Fruit fly (Drosophila melanogaster) whole organism, embryonic: ENCODE measurements around the gene ric8a.

Source experiments
- Adf1 ChIP-seq: fragments of 200-800 bp; sonication (Bioruptor generic); IDR thresholded peaks from 2 replicates; pipeline ENCODE4 v1.3.6; 2022; ENCODE audit warnings: missing biosample characterization, missing genetic modification characterization
- Aef1 ChIP-seq: fragments of 200-800 bp; sonication (Bioruptor generic); IDR thresholded peaks from 3 replicates; pipeline ENCODE4 v1.3.6; 2022; ENCODE audit warnings: missing biosample characterization, missing genetic modification characterization
- BEAF-32 ChIP-seq: fragments of 200-800 bp; sonication (Bioruptor generic); optimal IDR thresholded peaks from 3 replicates; lab custom pipeline; 2017; ENCODE audit warnings: missing biosample characterization, missing genetic modification characterization, mild to moderate bottlenecking, moderate library complexity, missing genetic modification reagents
- Bgb ChIP-seq: fragments of 200-800 bp; sonication (Bioruptor generic); IDR thresholded peaks from 2 replicates; pipeline ENCODE4 v1.3.6; 2022; ENCODE audit warnings: missing biosample characterization, missing genetic modification characterization; ENCODE audit not compliant: partially characterized antibody
- CG10959 ChIP-seq: fragments of 200-800 bp; sonication (Bioruptor generic); IDR thresholded peaks from 2 replicates; pipeline ENCODE4 v1.3.6; 2022; ENCODE audit warnings: missing biosample characterization, missing genetic modification characterization
- CG11695 ChIP-seq: fragments of 200-800 bp; sonication (Bioruptor generic); IDR thresholded peaks from 3 replicates; pipeline ENCODE4 v1.3.6; 2022; ENCODE audit warnings: missing biosample characterization, missing genetic modification characterization
- CG12659 ChIP-seq: fragments of 200-800 bp; sonication (Bioruptor generic); optimal IDR thresholded peaks from 3 replicates; lab custom pipeline; 2017; ENCODE audit warnings: mild to moderate bottlenecking, missing biosample characterization, missing genetic modification reagents, missing genetic modification characterization
- CG12744 ChIP-seq: fragments of 200-800 bp; sonication (Bioruptor generic); optimal IDR thresholded peaks from 2 replicates; lab custom pipeline; 2016; ENCODE audit warnings: missing biosample characterization, missing genetic modification characterization
- CG14710 ChIP-seq: fragments of 200-800 bp; sonication (Bioruptor generic); optimal IDR thresholded peaks from 3 replicates; lab custom pipeline; 2019; ENCODE audit warnings: missing biosample characterization, mild to moderate bottlenecking, missing genetic modification characterization, moderate library complexity
- CG15601 ChIP-seq: fragments of 200-800 bp; sonication (Bioruptor generic); optimal IDR thresholded peaks from 3 replicates; lab custom pipeline; 2019; ENCODE audit warnings: missing biosample characterization, mild to moderate bottlenecking, missing genetic modification characterization, moderate library complexity
- CG16815 ChIP-seq: fragments of 200-800 bp; sonication (Bioruptor generic); optimal IDR thresholded peaks from 3 replicates; lab custom pipeline; 2017; ENCODE audit warnings: missing biosample characterization, mild to moderate bottlenecking, missing genetic modification characterization
- CG2129 ChIP-seq: fragments of 200-800 bp; sonication (Bioruptor generic); IDR thresholded peaks from 2 replicates; pipeline ENCODE4 v1.3.6; 2022; ENCODE audit warnings: missing biosample characterization, missing genetic modification characterization; ENCODE audit not compliant: partially characterized antibody
- CG30020 ChIP-seq: fragments of 200-800 bp; optimal IDR thresholded peaks from 2 replicates; lab custom pipeline; 2019; ENCODE audit warnings: missing biosample characterization, mild to moderate bottlenecking, missing genetic modification characterization, moderate library complexity
- CG32532 ChIP-seq: fragments of 200-800 bp; sonication (Bioruptor generic); IDR thresholded peaks from 2 replicates; pipeline ENCODE4 v1.3.6; 2022; ENCODE audit warnings: missing biosample characterization, missing genetic modification characterization
- CG34224 ChIP-seq: fragments of 200-800 bp; sonication (Bioruptor generic); IDR thresholded peaks from 3 replicates; pipeline ENCODE4 v1.3.6; 2022; ENCODE audit warnings: missing biosample characterization, missing genetic modification characterization; ENCODE audit not compliant: partially characterized antibody
- CG43689 ChIP-seq: fragments of 200-800 bp; sonication (Bioruptor generic); IDR thresholded peaks from 2 replicates; pipeline ENCODE4 v1.3.6; 2022; ENCODE audit warnings: missing biosample characterization, missing genetic modification characterization
- CG7745 ChIP-seq: fragments of 200-800 bp; sonication (Bioruptor generic); optimal IDR thresholded peaks from 2 replicates; lab custom pipeline; 2018; ENCODE audit warnings: missing biosample characterization, mild to moderate bottlenecking, missing genetic modification characterization, moderate library complexity
- CG8924 ChIP-seq: fragments of 200-800 bp; optimal IDR thresholded peaks from 3 replicates; lab custom pipeline; 2019; ENCODE audit warnings: missing biosample characterization, mild to moderate bottlenecking, missing genetic modification characterization, moderate library complexity
- CG9215 ChIP-seq: fragments of 200-800 bp; sonication (Bioruptor generic); IDR thresholded peaks from 2 replicates; pipeline ENCODE4 v1.3.6; 2022; ENCODE audit warnings: missing biosample characterization, missing genetic modification characterization
- CG9932 ChIP-seq: fragments of 200-800 bp; sonication (Bioruptor generic); IDR thresholded peaks from 2 replicates; pipeline ENCODE4 v1.3.6; 2022; ENCODE audit warnings: missing biosample characterization, missing genetic modification characterization
- Chrac-16 ChIP-seq: fragments of 200-800 bp; sonication (Bioruptor generic); optimal IDR thresholded peaks from 3 replicates; lab custom pipeline; 2016; ENCODE audit warnings: missing biosample characterization, missing genetic modification characterization
- Dek ChIP-seq: fragments of 200-800 bp; sonication (Bioruptor generic); optimal IDR thresholded peaks from 3 replicates; lab custom pipeline; 2019; ENCODE audit warnings: missing biosample characterization, mild to moderate bottlenecking, missing genetic modification characterization, moderate library complexity
- Dll ChIP-seq: fragments of 200-800 bp; sonication (Bioruptor generic); IDR thresholded peaks from 4 replicates; pipeline ENCODE4 v1.3.6; 2022; ENCODE audit warnings: missing biosample characterization, missing genetic modification characterization; ENCODE audit not compliant: partially characterized antibody
- Doc3 ChIP-seq: fragments of 200-800 bp; sonication (Bioruptor generic); IDR thresholded peaks from 3 replicates; pipeline ENCODE4 v1.3.6; 2022; ENCODE audit warnings: missing biosample characterization, missing genetic modification characterization; ENCODE audit not compliant: partially characterized antibody
- E2f2 ChIP-seq: fragments of 200-800 bp; sonication (Bioruptor generic); IDR thresholded peaks from 2 replicates; pipeline ENCODE4 v1.3.6; 2022; ENCODE audit warnings: missing biosample characterization, missing genetic modification characterization
- Gug ChIP-seq: fragments of 200-800 bp; sonication (Bioruptor generic); IDR thresholded peaks from 4 replicates; pipeline ENCODE4 v1.3.6; 2022; ENCODE audit warnings: missing biosample characterization, missing genetic modification characterization
- Opbp ChIP-seq: fragments of 200-800 bp; sonication (Bioruptor generic); IDR thresholded peaks from 3 replicates; pipeline ENCODE4 v1.3.6; 2022; ENCODE audit warnings: missing biosample characterization, missing genetic modification characterization; ENCODE audit not compliant: partially characterized antibody
- Scr ChIP-seq: fragments of 200-800 bp; sonication (Bioruptor generic); IDR thresholded peaks from 2 replicates; pipeline ENCODE4 v1.3.6; 2022; ENCODE audit warnings: missing biosample characterization, missing genetic modification characterization; ENCODE audit not compliant: partially characterized antibody
- amos ChIP-seq: fragments of 200-800 bp; sonication (Bioruptor generic); IDR thresholded peaks from 2 replicates; pipeline ENCODE4 v1.3.6; 2022; ENCODE audit warnings: missing biosample characterization, missing genetic modification characterization; ENCODE audit not compliant: partially characterized antibody
- bbx ChIP-seq: fragments of 200-800 bp; sonication (Bioruptor generic); IDR thresholded peaks from 2 replicates; pipeline ENCODE4 v1.3.6; 2022; ENCODE audit warnings: missing biosample characterization, missing genetic modification characterization; ENCODE audit not compliant: partially characterized antibody
- chm ChIP-seq: fragments of 200-800 bp; sonication (Bioruptor generic); IDR thresholded peaks from 2 replicates; pipeline ENCODE4 v1.3.6; 2022; ENCODE audit warnings: missing biosample characterization, missing genetic modification characterization
- dm ChIP-seq: fragments of 200-800 bp; sonication (Bioruptor generic); optimal IDR thresholded peaks from 3 replicates; lab custom pipeline; 2016; ENCODE audit warnings: missing biosample characterization, missing genetic modification characterization
- gfzf ChIP-seq: fragments of 200-800 bp; sonication (Bioruptor generic); optimal IDR thresholded peaks from 2 replicates; lab custom pipeline; 2016; ENCODE audit warnings: missing biosample characterization, mild to moderate bottlenecking, missing genetic modification characterization, moderate library complexity
- grau ChIP-seq: fragments of 200-800 bp; optimal IDR thresholded peaks from 3 replicates; lab custom pipeline; 2019; ENCODE audit warnings: missing biosample characterization, mild to moderate bottlenecking, missing genetic modification characterization, moderate library complexity
- h ChIP-seq: fragments of >200 bp; optimal IDR thresholded peaks from 2 replicates; lab custom pipeline; 2017
- insv ChIP-seq, 2 experiments: fragments of 200-800 bp; sonication (Bioruptor generic); optimal IDR thresholded peaks; 3 replicates each; lab custom pipeline; 2016 to 2018; ENCODE audit warnings: missing biosample characterization in 2 of 2, missing genetic modification characterization in 2 of 2
- inv ChIP-seq: fragments of 200-800 bp; sonication (Bioruptor generic); IDR thresholded peaks from 2 replicates; pipeline ENCODE4 v1.3.6; 2022; ENCODE audit warnings: missing biosample characterization, missing genetic modification characterization; ENCODE audit not compliant: partially characterized antibody
- kay ChIP-seq: fragments of 200-800 bp; sonication (Bioruptor generic); optimal IDR thresholded peaks from 2 replicates; lab custom pipeline; 2016; ENCODE audit warnings: missing biosample characterization, missing genetic modification characterization
- lilli ChIP-seq: fragments of 200-800 bp; sonication (Bioruptor generic); optimal IDR thresholded peaks from 3 replicates; lab custom pipeline; 2016; ENCODE audit warnings: missing biosample characterization, missing genetic modification characterization
- p53 ChIP-seq: fragments of 200-800 bp; sonication (Bioruptor generic); optimal IDR thresholded peaks from 2 replicates; lab custom pipeline; 2016; ENCODE audit warnings: missing biosample characterization, missing genetic modification characterization
- phol ChIP-seq: fragments of 200-800 bp; sonication (Bioruptor generic); optimal IDR thresholded peaks from 3 replicates; lab custom pipeline; 2018; ENCODE audit warnings: missing biosample characterization, mild to moderate bottlenecking, missing genetic modification characterization, moderate library complexity
- row ChIP-seq: fragments of 200-800 bp; sonication (Bioruptor generic); IDR thresholded peaks from 3 replicates; pipeline ENCODE4 v1.3.6; 2022; ENCODE audit warnings: missing biosample characterization, missing genetic modification characterization
- sens ChIP-seq: fragments of 200-800 bp; sonication (Bioruptor generic); peaks from one replicate; lab custom pipeline; 2016; ENCODE audit warnings: missing biosample characterization, missing genetic modification characterization
- sqz ChIP-seq: fragments of 200-800 bp; sonication (Bioruptor generic); optimal IDR thresholded peaks from 3 replicates; lab custom pipeline; 2018; ENCODE audit warnings: missing biosample characterization, mild to moderate bottlenecking, missing genetic modification characterization
- tna ChIP-seq: fragments of 200-800 bp; sonication (Bioruptor generic); IDR thresholded peaks from 2 replicates; pipeline ENCODE4 v1.3.6; 2022; ENCODE audit warnings: missing biosample characterization, missing genetic modification characterization; ENCODE audit not compliant: partially characterized antibody
- vnd ChIP-seq: fragments of 200-800 bp; sonication (Bioruptor generic); IDR thresholded peaks from 3 replicates; pipeline ENCODE4 v1.3.6; 2022; ENCODE audit warnings: missing biosample characterization, missing genetic modification characterization; ENCODE audit not compliant: partially characterized antibody
- zen ChIP-seq: fragments of 200-800 bp; sonication (Bioruptor generic); optimal IDR thresholded peaks from 3 replicates; lab custom pipeline; 2018; ENCODE audit warnings: missing biosample characterization, mild to moderate bottlenecking, missing genetic modification characterization, moderate library complexity
- zen2 ChIP-seq: fragments of 200-800 bp; sonication (Bioruptor generic); IDR thresholded peaks from 3 replicates; pipeline ENCODE4 v1.3.6; 2022; ENCODE audit warnings: missing biosample characterization, missing genetic modification characterization; ENCODE audit not compliant: partially characterized antibody
- zf30C ChIP-seq: fragments of 200-800 bp; sonication (Bioruptor generic); optimal IDR thresholded peaks from 3 replicates; lab custom pipeline; 2018; ENCODE audit warnings: missing biosample characterization, mild to moderate bottlenecking, missing genetic modification characterization

The ric8a gene

DNA sequence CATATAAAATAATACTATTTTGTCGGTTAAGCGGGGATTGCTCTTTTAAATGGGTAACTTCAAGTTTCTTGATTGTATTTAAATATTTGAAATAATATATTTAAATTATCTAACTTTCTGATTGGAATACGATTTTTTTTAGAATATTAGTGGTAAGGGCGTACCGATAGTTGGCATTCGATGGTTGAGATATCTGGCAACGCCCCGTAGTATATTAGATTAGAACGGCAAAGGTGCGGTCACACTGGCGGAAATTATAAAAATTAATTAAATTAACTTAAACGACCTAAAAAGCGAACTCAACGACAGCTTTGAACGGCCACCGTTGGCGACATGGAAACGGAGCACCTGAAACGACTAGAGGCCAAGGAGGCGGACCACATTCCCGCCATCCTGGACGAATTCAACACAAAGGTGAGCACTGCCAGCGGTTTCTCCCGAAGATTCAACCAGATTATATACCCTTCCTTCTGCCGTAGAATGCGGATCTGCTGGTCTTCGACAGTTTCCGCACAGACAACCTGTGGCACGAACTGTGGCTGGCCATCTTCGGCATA, at the start of gene ric8a:
Gene ric8a, plus strand, starts transcription at position 205 of the 557 bp plus-strand sequence.
- TF ChIP-seq Dek (tag; lab: Kevin White, UChicago), result peak; percentile 26
- peak; percentile 77 for TF ChIP-seq bbx (GFP tag; lab: Robert Waterston, UW)
- TF ChIP-seq CG11695 (GFP tag; lab: Robert Waterston, UW), result no peak
- TF ChIP-seq dm (GFP tag; lab: Kevin White, UChicago), result no peak
- TF ChIP-seq CG43689 (GFP tag; lab: Robert Waterston, UW), result no peak
- TF ChIP-seq E2f2, result peak; percentile 36; the same call in 1 of the 2 replicates
- TF ChIP-seq sens (GFP tag; lab: Kevin White, UChicago), result peak; percentile 83
- no peak for TF ChIP-seq chm (GFP tag; lab: Robert Waterston, UW)
- TF ChIP-seq grau (tag; lab: Kevin White, UChicago), result peak; percentile 27
- TF ChIP-seq zf30C, result no peak
- peak; percentile 99 for TF ChIP-seq CG7745 (tag; lab: Kevin White, UChicago)
- peak; percentile 58 for TF ChIP-seq gfzf (GFP tag; lab: Kevin White, UChicago)
- TF ChIP-seq Opbp (GFP tag; lab: Robert Waterston, UW), result peak; percentile 86
- TF ChIP-seq Dll (GFP tag; lab: Robert Waterston, UW), result peak; percentile 76
- peak; percentile 54 for TF ChIP-seq tna (GFP tag; lab: Robert Waterston, UW)
- TF ChIP-seq CG14710 (tag; lab: Kevin White, UChicago), result peak; percentile 67
- TF ChIP-seq BEAF-32 (GFP tag; lab: Kevin White, UChicago), result peak; percentile 81
- peak; percentile 81 for TF ChIP-seq Scr
- peak in 1 of 2 experiments; percentile 93 for TF ChIP-seq insv (GFP tag; optimal IDR thresholded peaks at IDR 0.05; lab: Kevin White, UChicago)
- peak; percentile 85 for TF ChIP-seq amos (GFP tag; lab: Robert Waterston, UW)
- TF ChIP-seq CG9215, result no peak
- TF ChIP-seq vnd, result peak; percentile 75
- TF ChIP-seq inv (GFP tag; lab: Robert Waterston, UW), result peak; percentile 76
- peak; percentile 30 for TF ChIP-seq CG12659 (GFP tag; lab: Kevin White, UChicago)
- TF ChIP-seq zen (tag; lab: Kevin White, UChicago), result peak; percentile 68
- TF ChIP-seq phol, result peak; percentile 14
- no peak for TF ChIP-seq CG30020 (tag; lab: Kevin White, UChicago)
- peak; percentile 43; the same call in 1 of the 2 replicates for TF ChIP-seq CG32532
- peak; percentile 66 for TF ChIP-seq CG34224 (GFP tag; lab: Robert Waterston, UW)
- peak; percentile 21 for TF ChIP-seq CG15601 (tag; lab: Kevin White, UChicago)
- TF ChIP-seq CG12744 (GFP tag; lab: Kevin White, UChicago), result no peak
- TF ChIP-seq zen2, result peak; percentile 60; the same call in 1 of the 3 replicates
- peak; percentile 12; the same call in 1 of the 4 replicates for TF ChIP-seq Gug (GFP tag; lab: Robert Waterston, UW)
- TF ChIP-seq CG8924 (tag; lab: Kevin White, UChicago), result peak; percentile 35
- peak; percentile 85 for TF ChIP-seq row
- peak; percentile 59 for TF ChIP-seq CG9932
- TF ChIP-seq Chrac-16 (GFP tag; lab: Kevin White, UChicago), result no peak
- no peak for TF ChIP-seq Adf1 (GFP tag; lab: Robert Waterston, UW)
- TF ChIP-seq Aef1 (GFP tag; lab: Robert Waterston, UW), result 0 out of 3 replicates have a peak, but pooled peaks have one; percentile 17
- peak; percentile 61 for TF ChIP-seq sqz
- TF ChIP-seq CG2129 (GFP tag; lab: Robert Waterston, UW), result peak; percentile 30
- TF ChIP-seq Doc3, result peak; percentile 55
- peak; percentile 81 for TF ChIP-seq Bgb (GFP tag; lab: Robert Waterston, UW)
- no peak for TF ChIP-seq kay
- TF ChIP-seq lilli (GFP tag; lab: Kevin White, UChicago), result peak; percentile 21
- TF ChIP-seq CG10959, result no peak
- TF ChIP-seq p53 (GFP tag; lab: Kevin White, UChicago), result no peak
- TF ChIP-seq CG16815 (GFP tag; lab: Kevin White, UChicago), result no peak
- TF ChIP-seq h (lab: Kevin White, UChicago), result no peak
